Fruit fly (Drosophila melanogaster): Measurements from ENCODE around the gene CG33710.

DNA sequence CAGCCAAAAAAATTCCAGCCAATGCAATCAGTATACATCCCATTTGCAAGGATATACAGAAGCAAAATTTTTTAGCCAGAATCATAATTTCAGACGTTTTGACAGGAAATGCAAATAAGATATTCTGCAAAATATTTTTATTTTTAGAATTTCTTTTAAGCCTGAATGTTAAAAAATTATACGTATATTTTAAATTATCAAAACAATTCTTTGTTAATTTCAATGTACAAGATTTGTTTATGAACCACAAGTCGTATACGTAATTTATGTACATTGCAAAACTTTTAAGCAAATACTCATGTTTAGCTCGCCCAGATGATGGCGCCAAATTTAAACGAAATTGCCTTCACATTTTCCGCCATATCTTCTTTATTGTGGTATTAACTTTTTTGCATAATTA is 1.8 kb upstream of the CG33710 start, which contains the start of gene CG42654:
- TF ChIP-seq CG8478 (optimal IDR thresholded peaks at IDR 0.05) (no peak), CTCF (optimal IDR thresholded peaks at IDR 0.05) (no peak)

Measured in S2 (cell line).